Fruit fly (Drosophila melanogaster) Kc167 (cell line): Measurements from ENCODE around the gene CG5928.

Experiments
- Myc ChIP-seq: fragments of >200 bp; optimal IDR thresholded peaks from 2 replicates; lab custom pipeline; 2017; ENCODE audit warnings: missing external identifiers
- Sin3A ChIP-seq: fragments of >200 bp; optimal IDR thresholded peaks from 2 replicates; lab custom pipeline; 2018; ENCODE audit warnings: missing external identifiers
- h ChIP-seq: fragments of >200 bp; optimal IDR thresholded peaks from 3 replicates; lab custom pipeline; 2018; ENCODE audit warnings: missing external identifiers
- insv ChIP-seq: fragments of >200 bp; optimal IDR thresholded peaks from 3 replicates; lab custom pipeline; 2018; ENCODE audit warnings: missing external identifiers
- psq ChIP-seq: fragments of >200 bp; optimal IDR thresholded peaks from 2 replicates; lab custom pipeline; 2017; ENCODE audit warnings: missing external identifiers
- ttk ChIP-seq: sonication (Bioruptor generic); optimal IDR thresholded peaks from 2 replicates; lab custom pipeline; 2017; ENCODE audit warnings: missing external identifiers

The CG5928 gene

dm6 chrX:6075586-6075985 is 7.8 kb downstream of the CG5928 start:
- TF ChIP-seq insv: no peak

dm6 chrX:6077043-6077547 is 9.3 kb downstream of the CG5928 start:
- TF ChIP-seq insv (no peak), Sin3A (lab: Kevin White, UChicago) (no peak), h (lab: Kevin White, UChicago) (no peak), ttk (lab: Kevin White, UChicago) (no peak), psq (lab: Kevin White, UChicago) (no peak), Myc (lab: Kevin White, UChicago) (no peak)

DNA sequence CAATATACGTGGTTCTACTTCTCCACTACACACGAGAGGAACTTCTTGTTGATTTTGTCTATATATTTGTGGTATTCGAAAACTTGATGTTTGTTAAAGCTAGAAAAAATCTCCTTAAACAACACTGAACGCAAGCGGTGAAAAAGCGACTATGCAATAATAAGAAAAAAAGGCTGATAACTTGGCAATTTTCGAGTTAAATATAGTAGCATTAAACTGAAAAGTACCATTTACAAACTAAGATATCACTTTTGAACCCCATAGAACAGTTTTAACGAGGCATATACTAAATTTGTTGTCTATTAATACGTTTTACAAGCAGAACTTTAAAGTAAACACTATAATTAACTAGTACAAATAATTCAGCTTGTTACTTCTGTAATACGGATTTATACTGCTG is 9.9 kb downstream of the CG5928 start, which contains the start of gene CG4666:
TSS of gene CG4666 (minus strand) at position 101 of the 400 bp plus-strand sequence.
- TF ChIP-seq psq (lab: Kevin White, UChicago) (no peak), Sin3A (lab: Kevin White, UChicago) (no peak), Myc (lab: Kevin White, UChicago) (no peak), insv (no peak), h (lab: Kevin White, UChicago) (no peak), ttk (lab: Kevin White, UChicago) (no peak)

DNA sequence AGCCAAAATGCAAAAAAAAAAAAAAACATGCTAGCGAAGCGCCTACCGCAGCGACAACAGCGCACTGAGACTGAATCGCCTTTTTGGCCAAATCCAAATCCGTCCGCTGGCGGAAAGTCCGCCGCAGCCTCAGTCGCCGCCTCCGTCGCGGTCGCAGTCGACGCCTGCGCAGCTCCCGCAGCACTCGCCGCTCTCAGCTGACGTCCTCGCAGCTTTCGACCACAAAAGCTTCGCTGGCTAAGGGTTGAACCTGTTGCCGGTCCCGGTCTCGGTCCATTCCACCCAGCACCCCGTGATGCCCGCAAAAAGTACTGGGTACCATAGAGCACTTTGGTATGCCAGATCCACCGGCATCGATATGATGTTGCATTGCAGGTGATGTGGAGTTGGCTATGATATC is 13.5 kb downstream of the CG5928 start, which contains the start of gene CG4660:
TSS of gene CG4660 (minus strand) at position 77 of the 400 bp plus-strand sequence.
- TF ChIP-seq Myc (lab: Kevin White, UChicago) (no peak), psq (lab: Kevin White, UChicago) (no peak), h (lab: Kevin White, UChicago) (no peak)

DNA sequence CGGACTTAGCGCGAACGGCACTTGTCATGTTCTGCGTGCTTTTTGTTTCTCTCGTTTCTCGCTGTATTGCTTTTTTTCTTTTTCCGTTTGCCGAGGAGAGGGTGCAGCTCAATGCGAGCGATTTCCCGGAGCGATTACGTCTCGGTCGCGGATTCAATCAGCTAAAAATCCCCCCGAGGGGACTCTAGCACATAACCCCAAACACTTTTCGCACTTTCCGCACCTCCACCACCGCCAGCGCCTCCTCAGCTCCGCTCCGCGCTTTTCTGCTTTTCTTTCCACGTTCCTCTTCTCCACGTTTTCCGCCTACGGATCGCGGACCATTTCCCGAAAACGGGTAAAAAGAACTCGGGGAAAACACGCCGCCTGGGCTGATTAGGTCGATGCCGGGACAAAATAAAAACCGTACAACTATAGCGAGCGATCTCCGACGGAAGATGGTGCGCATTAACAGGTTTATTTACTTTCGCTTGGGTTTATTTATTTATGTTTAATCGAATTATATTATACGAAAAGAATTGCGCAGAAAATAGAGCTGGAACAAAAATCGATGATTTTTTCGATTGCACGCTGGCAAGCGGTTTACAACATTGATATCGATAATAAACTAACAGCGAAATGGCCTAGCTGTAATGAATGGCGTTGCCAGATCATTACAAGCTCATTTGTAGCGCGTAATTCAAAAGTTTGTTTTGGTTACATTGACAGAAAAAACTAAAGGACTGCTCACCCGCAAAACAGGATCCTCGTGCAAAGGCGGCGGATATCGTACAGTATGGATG is 22.1 kb downstream of the CG5928 start, which contains the start of gene raptor:
TSS of gene raptor (minus strand) at position 523 of the 782 bp plus-strand sequence.
- TF ChIP-seq ttk (lab: Kevin White, UChicago): no peak
- no peak for TF ChIP-seq insv
- TF ChIP-seq h (lab: Kevin White, UChicago): no peak
- no peak for TF ChIP-seq Sin3A (lab: Kevin White, UChicago)
- no peak for TF ChIP-seq Myc (lab: Kevin White, UChicago)
- no peak for TF ChIP-seq psq (lab: Kevin White, UChicago)

dm6 chrX:6090809-6091667 is 23.3 kb downstream of the CG5928 start, which contains the start of the genes Nep1 and Mipp2:
Gene Nep1 (plus strand): TSS chrX:6091205.
Gene Mipp2 (minus strand): TSS chrX:6091471.
- TF ChIP-seq h (lab: Kevin White, UChicago): no peak
- TF ChIP-seq psq (lab: Kevin White, UChicago): no peak
- TF ChIP-seq Sin3A (lab: Kevin White, UChicago): no peak
- no peak for TF ChIP-seq insv
- no peak for TF ChIP-seq ttk (lab: Kevin White, UChicago)
- no peak for TF ChIP-seq Myc (lab: Kevin White, UChicago)

- no peak for TF ChIP-seq ttk (lab: Kevin White, UChicago)
- no peak for TF ChIP-seq h (lab: Kevin White, UChicago)
- TF ChIP-seq Myc (lab: Kevin White, UChicago): no peak
- no peak for TF ChIP-seq Sin3A (lab: Kevin White, UChicago)
- TF ChIP-seq insv: no peak
- TF ChIP-seq psq (lab: Kevin White, UChicago): no peak
Observed at dm6 chrX:6092235-6092634, 24.5 kb downstream of the CG5928 start.

- TF ChIP-seq psq (lab: Kevin White, UChicago): no peak
- TF ChIP-seq insv: no peak
- no peak for TF ChIP-seq Sin3A (lab: Kevin White, UChicago)
- no peak for TF ChIP-seq h (lab: Kevin White, UChicago)
- no peak for TF ChIP-seq ttk (lab: Kevin White, UChicago)
- TF ChIP-seq Myc (lab: Kevin White, UChicago): no peak
Observed at dm6 chrX:6094078-6094477, 26.3 kb downstream of the CG5928 start.

- TF ChIP-seq ttk (lab: Kevin White, UChicago) (no peak), Myc (lab: Kevin White, UChicago) (no peak), Sin3A (lab: Kevin White, UChicago) (no peak), psq (lab: Kevin White, UChicago) (no peak), insv (no peak)
Observed at dm6 chrX:6094599-6094998, 26.8 kb downstream of the CG5928 start.

DNA sequence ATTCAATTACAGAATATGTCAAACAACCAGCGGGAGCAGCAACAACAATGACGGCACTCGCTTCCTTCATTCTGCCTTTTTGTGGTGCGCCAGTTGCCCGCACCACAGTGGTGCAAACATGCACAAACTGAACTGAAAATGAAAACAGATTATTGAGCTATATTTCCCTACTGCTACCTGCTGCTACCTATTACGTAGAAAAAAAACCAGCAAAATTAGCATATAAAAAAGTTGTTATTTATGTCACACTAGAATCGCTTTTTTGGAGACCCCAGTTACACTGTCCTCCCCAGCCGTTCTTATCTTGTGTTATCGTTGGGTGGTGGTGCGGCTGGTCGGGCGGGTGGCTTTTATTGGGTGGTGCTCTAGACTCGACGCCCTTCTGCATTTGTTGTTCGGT is 29.8 kb downstream of the CG5928 start:
- no peak for TF ChIP-seq Myc (lab: Kevin White, UChicago)
- TF ChIP-seq ttk (lab: Kevin White, UChicago): no peak
- TF ChIP-seq h (lab: Kevin White, UChicago): no peak
- no peak for TF ChIP-seq insv
- no peak for TF ChIP-seq psq (lab: Kevin White, UChicago)
- TF ChIP-seq Sin3A (lab: Kevin White, UChicago): no peak

dm6 chrX:6104724-6105123 is 37.0 kb downstream of the CG5928 start:
- TF ChIP-seq Myc (lab: Kevin White, UChicago) (no peak), Sin3A (lab: Kevin White, UChicago) (no peak), psq (lab: Kevin White, UChicago) (no peak), ttk (lab: Kevin White, UChicago) (no peak), h (lab: Kevin White, UChicago) (no peak), insv (no peak)
